Fruit fly (Drosophila melanogaster): Measurements from ENCODE around the gene Pde1c.

The Pde1c gene

dm6 chr2L:11793986-11794385 is 134.4 kb downstream of the Pde1c start, which contains the start of gene CG14937:
Gene CG14937, minus strand, starts transcription at chr2L:11794086.
- no peak for TF ChIP-seq Myc (optimal IDR thresholded peaks at IDR 0.05)
- no peak for TF ChIP-seq insv (optimal IDR thresholded peaks at IDR 0.05)
- TF ChIP-seq psq (optimal IDR thresholded peaks at IDR 0.05): no peak
- no peak for TF ChIP-seq Sin3A (optimal IDR thresholded peaks at IDR 0.05)
- TF ChIP-seq ttk (optimal IDR thresholded peaks at IDR 0.05): no peak

- TF ChIP-seq Myc (optimal IDR thresholded peaks at IDR 0.05) (no peak), psq (optimal IDR thresholded peaks at IDR 0.05) (no peak), h (optimal IDR thresholded peaks at IDR 0.05) (no peak)
These were observed 136.1 kb downstream of the Pde1c start, which contains the start of gene Tsp33B for dm6 chr2L:11792265-11792664. Gene Tsp33B, minus strand, starts transcription at chr2L:11792365.

DNA sequence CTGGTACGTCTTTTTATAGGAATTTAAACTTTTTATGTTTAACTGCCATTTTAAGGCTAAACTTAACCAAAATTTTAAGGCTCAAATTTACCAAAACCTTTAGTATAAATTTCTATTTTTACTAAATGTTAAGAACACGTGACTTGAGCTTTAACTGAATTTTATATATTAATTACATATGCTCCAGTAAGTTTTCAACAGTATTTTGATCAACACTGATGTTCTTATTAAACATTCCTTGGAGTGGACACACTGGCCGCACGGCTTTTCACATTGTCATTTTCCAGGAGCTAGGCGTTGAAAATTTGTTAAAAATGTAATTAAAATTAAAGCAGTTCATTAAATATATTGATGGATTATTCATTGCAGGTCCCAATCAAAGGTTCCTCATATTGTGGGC is 138.7 kb downstream of the Pde1c start, which contains the start of gene CG14932:
TSS of gene CG14932 (plus strand) at position 230 of the 400 bp plus-strand sequence.
- TF ChIP-seq psq (optimal IDR thresholded peaks at IDR 0.05) (no peak), h (optimal IDR thresholded peaks at IDR 0.05) (no peak), Myc (optimal IDR thresholded peaks at IDR 0.05) (no peak), Sin3A (optimal IDR thresholded peaks at IDR 0.05) (no peak), insv (optimal IDR thresholded peaks at IDR 0.05) (no peak), ttk (optimal IDR thresholded peaks at IDR 0.05) (no peak)

DNA sequence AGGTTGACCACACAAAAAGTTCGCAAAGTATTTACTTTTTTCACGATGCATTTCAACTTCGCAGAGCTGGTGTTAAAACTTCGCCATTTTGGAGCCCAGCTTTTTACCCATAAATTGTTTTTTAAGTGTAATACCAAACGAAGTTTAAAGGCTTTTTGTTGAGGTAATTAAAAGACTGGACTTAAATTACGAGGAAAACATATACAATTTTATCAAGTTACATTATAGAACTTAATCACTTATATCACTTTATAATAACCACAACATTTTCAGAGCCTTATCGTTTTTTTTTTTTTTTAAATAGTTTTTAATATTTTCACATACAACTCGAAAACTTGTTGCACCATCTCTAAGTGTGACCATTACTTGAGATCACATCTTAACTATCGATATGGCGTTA is 140.3 kb downstream of the Pde1c start, which contains the start of gene CG14931:
TSS of gene CG14931 (plus strand) at position 301 of the 400 bp plus-strand sequence.
- TF ChIP-seq h (optimal IDR thresholded peaks at IDR 0.05) (no peak), psq (optimal IDR thresholded peaks at IDR 0.05) (no peak), Myc (optimal IDR thresholded peaks at IDR 0.05) (no peak), Sin3A (optimal IDR thresholded peaks at IDR 0.05) (no peak), insv (optimal IDR thresholded peaks at IDR 0.05) (no peak), ttk (optimal IDR thresholded peaks at IDR 0.05) (no peak)
